Worm (Caenorhabditis elegans): Measurements from ENCODE around the gene hap-1.

hap-1 gene

DNA sequence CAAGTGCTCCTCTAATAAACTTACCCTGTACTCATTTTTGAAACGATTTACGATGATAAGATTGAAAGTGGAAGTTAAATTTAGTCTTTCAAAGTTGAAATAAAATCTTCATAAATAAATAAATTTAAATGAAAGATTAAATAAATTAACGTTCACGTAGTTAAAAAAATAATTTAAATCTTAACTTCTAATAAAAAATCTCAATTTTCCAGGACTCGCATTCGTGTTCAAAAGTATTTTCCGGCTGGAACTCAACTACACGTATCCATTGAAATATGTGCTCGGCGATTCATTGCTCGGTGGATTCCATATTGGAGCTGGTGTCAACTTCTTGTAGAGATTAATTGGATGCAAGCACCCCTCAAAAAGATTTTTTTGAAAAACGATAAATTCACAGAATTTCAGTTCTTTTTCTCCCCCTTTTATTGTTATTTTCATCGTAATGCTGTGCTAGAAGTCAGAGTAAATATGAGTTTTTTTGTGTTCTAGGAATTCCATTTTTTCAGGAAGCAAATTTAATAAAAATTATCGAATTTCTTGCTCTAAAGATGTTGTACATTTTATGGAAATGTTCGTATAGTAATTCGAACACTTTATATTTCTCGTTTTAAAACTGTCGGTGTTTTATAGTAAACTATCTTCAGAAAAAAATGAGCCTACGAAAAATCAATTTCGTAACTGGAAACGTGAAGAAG is at the start of gene hap-1, which contains the start of gene C34E10.9:
Gene hap-1, plus strand, starts transcription at position 645 of the 695 bp plus-strand sequence.
Gene C34E10.9, minus strand, starts transcription at position 101 of the 695 bp plus-strand sequence.
- TF ChIP-seq unc-62 (GFP tag; optimal IDR thresholded peaks at IDR 0.05) = no peak

- no peak for TF ChIP-seq unc-62 (GFP tag; optimal IDR thresholded peaks at IDR 0.05)
Observed at ce11 chrIII:5214162-5214561, 49.6 kb upstream of the hap-1 start.

- TF ChIP-seq unc-62 (GFP tag; optimal IDR thresholded peaks at IDR 0.05) = no peak
Observed at ce11 chrIII:5215375-5215774, 48.4 kb upstream of the hap-1 start, which contains the start of gene ZC155.4. TSS of gene ZC155.4 (minus strand) at chrIII:5215475.

ce11 chrIII:5217511-5217910 is 46.2 kb upstream of the hap-1 start, which contains the start of gene cutl-19:
TSS of gene cutl-19 (minus strand) at chrIII:5217611.
- TF ChIP-seq unc-62 (GFP tag; optimal IDR thresholded peaks at IDR 0.05) = no peak

ce11 chrIII:5218687-5219086 is 45.1 kb upstream of the hap-1 start, which contains the start of gene ZC155.2:
TSS of gene ZC155.2 (plus strand) at chrIII:5218987.
- no peak for TF ChIP-seq unc-62 (GFP tag; optimal IDR thresholded peaks at IDR 0.05)

ce11 chrIII:5221820-5222219 is 41.9 kb upstream of the hap-1 start:
- no peak for TF ChIP-seq unc-62 (GFP tag; optimal IDR thresholded peaks at IDR 0.05)

- no peak for TF ChIP-seq unc-62 (GFP tag; optimal IDR thresholded peaks at IDR 0.05)
Observed at ce11 chrIII:5222777-5223176, 41.0 kb upstream of the hap-1 start.

DNA sequence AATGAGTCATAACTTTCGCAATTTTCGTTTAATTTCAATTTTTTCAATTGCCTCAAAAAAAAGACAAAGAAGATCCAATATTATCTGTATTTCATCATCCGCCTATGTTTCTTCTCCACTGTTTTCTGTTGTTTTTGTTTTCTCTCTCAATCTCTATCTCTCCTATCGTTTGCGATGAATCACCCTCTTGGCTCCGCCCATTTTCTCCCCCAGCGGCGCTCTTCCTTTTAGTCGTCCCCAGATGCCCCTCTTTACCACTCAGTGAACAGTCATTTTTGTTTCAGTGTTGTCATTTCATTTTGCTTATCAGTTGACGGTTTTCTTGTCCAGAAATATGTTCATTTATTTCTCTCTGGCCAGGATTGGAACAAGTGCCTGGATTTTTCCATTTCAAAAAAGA is 38.8 kb upstream of the hap-1 start:
- no peak for TF ChIP-seq unc-62 (GFP tag; optimal IDR thresholded peaks at IDR 0.05)

ce11 chrIII:5225321-5225720 is 38.4 kb upstream of the hap-1 start, which contains the start of gene nex-1:
TSS of gene nex-1 (plus strand) at chrIII:5225621.
- TF ChIP-seq unc-62 (GFP tag; optimal IDR thresholded peaks at IDR 0.05) = no peak

- no peak for TF ChIP-seq unc-62 (GFP tag; optimal IDR thresholded peaks at IDR 0.05)
Observed at ce11 chrIII:5227831-5228467, 35.8 kb upstream of the hap-1 start, which contains the start of the genes C34E10.12, C34E10.10 and atp-2. TSS of gene C34E10.12 (minus strand) at chrIII:5227881. TSS of gene C34E10.10 (minus strand) at chrIII:5227884. TSS of gene atp-2 (plus strand) at chrIII:5228417.

DNA sequence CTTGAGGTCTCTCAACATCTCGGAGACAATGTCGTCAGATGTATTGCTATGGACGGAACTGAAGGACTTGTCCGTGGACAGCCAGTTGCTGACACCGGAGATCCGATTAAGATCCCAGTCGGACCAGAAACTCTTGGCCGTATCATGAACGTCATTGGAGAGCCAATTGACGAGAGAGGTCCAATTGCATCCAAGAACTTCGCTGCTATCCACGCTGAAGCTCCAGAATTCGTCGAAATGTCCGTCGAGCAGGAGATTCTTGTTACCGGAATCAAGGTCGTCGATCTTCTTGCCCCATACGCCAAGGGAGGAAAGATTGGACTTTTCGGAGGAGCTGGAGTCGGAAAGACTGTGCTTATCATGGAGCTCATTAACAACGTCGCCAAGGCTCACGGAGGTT is 34.9 kb upstream of the hap-1 start:
- no peak for TF ChIP-seq unc-62 (GFP tag; optimal IDR thresholded peaks at IDR 0.05)

DNA sequence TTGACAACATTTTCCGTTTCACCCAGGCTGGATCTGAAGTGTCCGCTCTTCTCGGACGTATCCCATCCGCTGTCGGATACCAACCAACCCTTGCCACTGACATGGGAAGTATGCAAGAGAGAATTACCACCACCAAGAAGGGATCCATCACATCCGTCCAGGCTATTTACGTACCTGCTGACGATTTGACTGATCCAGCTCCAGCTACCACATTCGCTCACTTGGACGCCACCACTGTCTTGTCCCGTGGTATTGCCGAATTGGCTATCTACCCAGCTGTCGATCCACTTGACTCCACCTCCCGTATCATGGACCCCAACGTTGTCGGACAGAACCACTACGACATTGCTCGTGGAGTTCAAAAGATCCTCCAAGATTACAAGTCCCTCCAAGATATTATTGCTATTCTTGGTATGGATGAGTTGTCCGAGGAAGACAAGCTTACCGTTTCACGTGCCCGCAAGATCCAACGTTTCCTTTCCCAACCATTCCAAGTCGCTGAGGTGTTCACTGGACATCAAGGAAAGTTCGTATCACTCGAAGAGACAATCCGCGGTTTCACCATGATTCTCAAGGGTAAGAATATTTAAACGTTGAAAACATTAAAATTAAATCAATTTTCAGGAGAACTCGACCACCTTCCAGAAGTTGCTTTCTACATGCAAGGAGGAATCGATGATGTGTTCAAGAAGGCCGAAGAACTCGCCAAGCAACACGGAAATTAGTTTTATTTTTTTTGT is 34.1 kb upstream of the hap-1 start:
- TF ChIP-seq unc-62 (GFP tag; optimal IDR thresholded peaks at IDR 0.05) = no peak

- TF ChIP-seq unc-62 (GFP tag; optimal IDR thresholded peaks at IDR 0.05) = no peak
Observed at ce11 chrIII:5230415-5230814, 33.3 kb upstream of the hap-1 start, which contains the start of gene prmt-5. TSS of gene prmt-5 (plus strand) at chrIII:5230555.

ce11 chrIII:5233140-5233539 is 30.6 kb upstream of the hap-1 start:
- no peak for TF ChIP-seq unc-62 (GFP tag; optimal IDR thresholded peaks at IDR 0.05)

DNA sequence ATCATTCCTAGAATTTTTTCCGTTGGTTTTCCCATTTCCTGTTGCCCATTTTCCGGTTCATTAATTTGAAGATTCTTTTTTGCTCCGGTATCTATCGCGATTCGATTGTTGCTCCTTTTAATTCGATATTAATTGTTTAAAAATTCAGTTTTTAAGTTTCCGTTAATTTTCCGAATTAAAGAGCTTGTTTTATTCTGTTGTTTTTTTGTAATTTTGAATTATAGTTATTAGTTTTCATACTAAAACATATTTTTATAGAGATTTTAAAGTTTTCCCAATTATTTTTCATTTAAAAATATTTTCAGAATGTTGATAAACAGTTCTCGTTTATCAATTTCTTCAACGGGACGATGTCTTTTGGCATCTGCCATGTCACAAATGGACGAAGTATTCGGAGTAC is 29.4 kb upstream of the hap-1 start, which contains the start of gene mrps-26:
Gene mrps-26, plus strand, starts transcription at position 301 of the 400 bp plus-strand sequence.
- TF ChIP-seq unc-62 (GFP tag; optimal IDR thresholded peaks at IDR 0.05) = no peak

DNA sequence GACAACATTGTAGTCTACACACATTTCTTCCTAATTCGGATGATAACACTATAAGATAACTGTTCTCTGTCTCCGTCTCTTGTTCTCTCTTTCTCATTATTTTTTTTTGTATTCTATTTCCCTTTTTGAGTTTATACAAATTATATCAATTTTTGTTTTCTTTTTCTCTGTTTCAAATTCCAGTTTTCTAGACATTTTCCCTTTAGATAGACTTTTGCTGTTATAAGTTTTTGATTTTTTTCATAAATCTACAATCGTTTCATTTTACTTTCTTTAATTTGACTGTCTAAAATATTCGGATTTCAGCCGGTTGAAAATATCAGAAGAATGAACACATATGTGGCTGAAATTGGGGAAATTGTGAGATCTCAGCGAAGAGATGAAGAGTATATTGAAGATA is 27.6 kb upstream of the hap-1 start, which contains the start of gene prx-10:
Gene prx-10, plus strand, starts transcription at position 301 of the 400 bp plus-strand sequence.
- TF ChIP-seq unc-62 (GFP tag; optimal IDR thresholded peaks at IDR 0.05) = no peak

Measured in whole organism, dauer.